Worm (Caenorhabditis elegans) whole organism, young adult: Measurements from ENCODE around the gene lurp-1.

Experiments
- F37B4.10 ChIP-seq: fragments of 200-800 bp; sonication (Bioruptor generic); IDR thresholded peaks from 2 replicates; pipeline ENCODE4 v1.3.6; 2022; ENCODE audit warnings: missing genetic modification characterization, missing compliant biosample characterization
- F52B5.7 ChIP-seq: sonication (generic microtip); optimal IDR thresholded peaks from 2 replicates; lab custom pipeline; 2016; ENCODE audit warnings: mild to moderate bottlenecking, missing genetic modification characterization, missing compliant biosample characterization
- cebp-1 ChIP-seq, 2 experiments: fragments of 200-800 bp in 1 of 2; sonication (Bioruptor generic) in 1 of 2; sonication (generic microtip) in 1 of 2; IDR thresholded peaks in 1 of 2; optimal IDR thresholded peaks in 1 of 2; 2 replicates each; pipeline versions ENCODE4 v1.3.6 to Lab custom; 2017 to 2022; ENCODE audit warnings: missing compliant biosample characterization in 2 of 2, missing genetic modification characterization in 2 of 2, mild to moderate bottlenecking in 1 of 2, missing genetic modification reagents in 1 of 2, moderate library complexity in 1 of 2
- ceh-91 ChIP-seq: fragments of 200-800 bp; sonication (Bioruptor generic); IDR thresholded peaks from 2 replicates; pipeline ENCODE4 v1.3.6; 2022; ENCODE audit warnings: missing genetic modification reagents, missing genetic modification characterization, missing compliant biosample characterization
- hsf-1 ChIP-seq: fragments of 200-800 bp; sonication (Bioruptor generic); IDR thresholded peaks from 2 replicates; pipeline ENCODE4 v1.3.6; 2022; ENCODE audit warnings: missing genetic modification reagents, missing genetic modification characterization, missing compliant biosample characterization
- nfya-2 ChIP-seq: fragments of 200-800 bp; sonication (Bioruptor generic); IDR thresholded peaks from 2 replicates; pipeline ENCODE4 v1.3.6; 2022; ENCODE audit warnings: missing genetic modification reagents, missing genetic modification characterization, missing compliant biosample characterization
- nhr-120 ChIP-seq: fragments of 200-800 bp; sonication (Bioruptor generic); IDR thresholded peaks from 2 replicates; pipeline ENCODE4 v1.3.6; 2022; ENCODE audit warnings: missing genetic modification characterization, missing compliant biosample characterization
- snpc-1.3 ChIP-seq: sonication (generic microtip); optimal IDR thresholded peaks from 2 replicates; lab custom pipeline; 2017; ENCODE audit warnings: missing genetic modification characterization, mild to moderate bottlenecking, missing compliant biosample characterization, antibody characterized with exemption, moderate library complexity, missing genotype, missing genetic modification reagents; ENCODE audit not compliant: insufficient read depth
- snpc-4 ChIP-seq, 5 experiments: fragments of 150-350 bp in 1 of 5; sonication (generic microtip) in 4 of 5; optimal IDR thresholded peaks; 2 replicates each; lab custom pipeline; 2014 to 2018; ENCODE audit warnings: missing genetic modification characterization in 5 of 5, missing biosample characterization in 3 of 5, antibody characterized with exemption in 2 of 5, mild to moderate bottlenecking in 2 of 5, missing compliant biosample characterization in 2 of 5, missing genotype in 2 of 5, moderate library complexity in 2 of 5, missing genetic modification reagents in 1 of 5
- ztf-18 ChIP-seq: sonication (generic microtip); optimal IDR thresholded peaks from 2 replicates; lab custom pipeline; 2016; ENCODE audit warnings: missing genotype, mild to moderate bottlenecking, missing genetic modification characterization, missing compliant biosample characterization

- TF ChIP-seq snpc-4 (GFP tag; optimal IDR thresholded peaks at IDR 0.05; lab: Kevin White, UChicago) (no peak), snpc-4 (tag; optimal IDR thresholded peaks at IDR 0.05; lab: Kevin White, UChicago) (no peak), cebp-1 (GFP tag; IDR thresholded peaks at IDR 0.05; lab: Robert Waterston, UW) (no peak), cebp-1 (tag; optimal IDR thresholded peaks at IDR 0.05; lab: Kevin White, UChicago) (no peak), ceh-91 (no peak), ztf-18 (tag; lab: Kevin White, UChicago) (no peak), snpc-1.3 (tag; lab: Kevin White, UChicago) (no peak), hsf-1 (no peak), nhr-120 (GFP tag; lab: Robert Waterston, UW) (no peak), F37B4.10 (GFP tag; lab: Robert Waterston, UW) (no peak), nfya-2 (GFP tag; lab: Robert Waterston, UW) (no peak), F52B5.7 (tag; lab: Kevin White, UChicago) (no peak)
Observed at ce11 chrII:10885868-10886514, 5.3 kb downstream of the lurp-1 start, which contains the start of gene F44F4.3.
